Fruit fly (Drosophila melanogaster) whole organism, pupa: ENCODE measurements around the gene CG11710.

Source experiments
- CG12605 ChIP-seq: fragments of 200-800 bp; sonication (Bioruptor generic); IDR thresholded peaks from 2 replicates; pipeline ENCODE4 v1.3.6; 2022; ENCODE audit warnings: missing biosample characterization, missing genetic modification characterization
- CG15710 ChIP-seq: fragments of 200-800 bp; sonication (Bioruptor generic); optimal IDR thresholded peaks from 2 replicates; lab custom pipeline; 2018; ENCODE audit warnings: missing biosample characterization, mild to moderate bottlenecking, missing genetic modification characterization, moderate library complexity
- CG17806 ChIP-seq: fragments of 200-800 bp; sonication (Bioruptor generic); optimal IDR thresholded peaks from 2 replicates; lab custom pipeline; 2018; ENCODE audit warnings: missing biosample characterization, mild to moderate bottlenecking, missing genetic modification characterization, moderate library complexity
- CG32121 ChIP-seq: fragments of 200-800 bp; sonication (Bioruptor generic); IDR thresholded peaks from 2 replicates; pipeline ENCODE4 v1.3.6; 2022; ENCODE audit warnings: missing biosample characterization, missing genetic modification characterization
- CG4496 ChIP-seq: fragments of 200-800 bp; sonication (Bioruptor generic); IDR thresholded peaks from 3 replicates; pipeline ENCODE4 v1.3.6; 2022; ENCODE audit warnings: missing biosample characterization, missing genetic modification characterization
- CG9948 ChIP-seq: fragments of 200-800 bp; sonication (Bioruptor generic); optimal IDR thresholded peaks from 2 replicates; lab custom pipeline; 2018; ENCODE audit warnings: missing biosample characterization, mild to moderate bottlenecking, missing genetic modification characterization, moderate library complexity
- EcR ChIP-seq: fragments of 200-800 bp; sonication (Bioruptor generic); optimal IDR thresholded peaks from 3 replicates; lab custom pipeline; 2019; ENCODE audit warnings: missing biosample characterization, missing genetic modification characterization, mild to moderate bottlenecking, moderate library complexity, missing genetic modification reagents
- Snoo ChIP-seq: fragments of 200-800 bp; sonication (Bioruptor generic); optimal IDR thresholded peaks from 3 replicates; lab custom pipeline; 2017; ENCODE audit warnings: missing biosample characterization, mild to moderate bottlenecking, missing genetic modification characterization, inconsistent platforms
- gl ChIP-seq: fragments of 200-800 bp; sonication (Bioruptor generic); optimal IDR thresholded peaks from 2 replicates; lab custom pipeline; 2018; ENCODE audit warnings: missing biosample characterization, mild to moderate bottlenecking, missing genetic modification characterization
- rn ChIP-seq: fragments of 200-800 bp; sonication (Bioruptor generic); IDR thresholded peaks from 2 replicates; pipeline ENCODE4 v1.3.6; 2022; ENCODE audit warnings: missing biosample characterization, missing genetic modification characterization

DNA sequence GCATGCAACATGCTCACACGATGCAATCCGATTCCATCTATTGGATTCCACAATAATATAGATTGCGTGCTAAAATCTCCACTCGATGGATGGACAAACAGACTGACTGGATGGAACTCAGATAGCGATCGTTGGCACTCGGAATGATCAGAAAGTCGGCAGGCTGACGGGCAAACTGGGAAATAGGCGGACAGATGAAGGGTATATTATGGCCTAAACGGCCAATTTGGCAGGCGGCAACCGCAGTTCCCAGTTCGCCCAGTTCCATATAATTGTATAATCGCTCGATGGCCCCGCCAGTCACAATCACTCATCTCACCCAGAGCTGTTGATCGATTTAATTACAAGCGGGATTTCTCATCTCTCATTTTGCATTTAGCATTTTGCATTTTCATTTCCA lies 10.2 kb downstream of the CG11710 start, which contains the start of gene Obp19d:
- TF ChIP-seq CG15710 (tag; lab: Kevin White, UChicago) (no peak), CG17806 (tag; lab: Kevin White, UChicago) (no peak), Snoo (tag; lab: Kevin White, UChicago) (no peak), CG12605 (GFP tag; lab: Robert Waterston, UW) (no peak), CG9948 (tag; lab: Kevin White, UChicago) (no peak), EcR (no peak), CG4496 (GFP tag; lab: Robert Waterston, UW) (no peak), CG32121 (GFP tag; lab: Robert Waterston, UW) (no peak), gl (tag; lab: Kevin White, UChicago) (no peak), rn (GFP tag; lab: Robert Waterston, UW) (no peak)
